Worm (Caenorhabditis elegans) whole organism, young adult: Measurements from ENCODE around the gene F13B12.4.

ENCODE experiments used
- D2030.7 ChIP-seq: fragments of 200-800 bp; sonication (Bioruptor generic); IDR thresholded peaks from 2 replicates; pipeline ENCODE4 v1.3.6; 2022; ENCODE audit warnings: missing genetic modification reagents, missing genetic modification characterization, missing compliant biosample characterization
- F10E7.11 ChIP-seq: sonication (generic microtip); optimal IDR thresholded peaks from 2 replicates; lab custom pipeline; 2017; ENCODE audit warnings: mild to moderate bottlenecking, missing genetic modification characterization, moderate library complexity, missing compliant biosample characterization
- F23B12.7 ChIP-seq: sonication (generic microtip); optimal IDR thresholded peaks from 2 replicates; lab custom pipeline; 2017; ENCODE audit warnings: missing genetic modification characterization, mild to moderate bottlenecking, missing compliant biosample characterization, antibody characterized with exemption, moderate library complexity; ENCODE audit not compliant: insufficient read depth
- ama-1 ChIP-seq, 3 experiments: fragments of 150-350 bp in 1 of 3; sonication (generic microtip) in 2 of 3; optimal IDR thresholded peaks; 2 replicates each; lab custom pipeline; 2014 to 2018; ENCODE audit warnings: missing biosample characterization in 2 of 3, missing genetic modification characterization in 2 of 3, missing genetic modification reagents in 2 of 3
- ceh-79 ChIP-seq: sonication (generic microtip); optimal IDR thresholded peaks from 2 replicates; lab custom pipeline; 2017; ENCODE audit warnings: mild to moderate bottlenecking, missing genetic modification characterization, missing compliant biosample characterization
- hmg-1.2 ChIP-seq: fragments of 200-800 bp; sonication (Bioruptor generic); IDR thresholded peaks from 2 replicates; pipeline ENCODE4 v1.3.6; 2022; ENCODE audit warnings: missing genetic modification reagents, missing genetic modification characterization, missing compliant biosample characterization
- nhr-90 ChIP-seq: sonication (generic microtip); optimal IDR thresholded peaks from 2 replicates; lab custom pipeline; 2016; ENCODE audit warnings: missing genotype, mild to moderate bottlenecking, missing genetic modification characterization, missing compliant biosample characterization
- pbrm-1 ChIP-seq: fragments of 200-800 bp; sonication (Bioruptor generic); IDR thresholded peaks from 2 replicates; pipeline ENCODE4 v1.3.6; 2022; ENCODE audit warnings: missing genetic modification reagents, missing genetic modification characterization, missing compliant biosample characterization
- repo-1 ChIP-seq: sonication (generic microtip); optimal IDR thresholded peaks from 2 replicates; lab custom pipeline; 2017; ENCODE audit warnings: mild to moderate bottlenecking, missing genetic modification characterization, missing compliant biosample characterization
- rpc-1 ChIP-seq, 2 experiments: fragments of 150-350 bp in 1 of 2; sonication (generic microtip) in 1 of 2; optimal IDR thresholded peaks; 2 replicates each; lab custom pipeline; 2014 to 2018; ENCODE audit warnings: missing biosample characterization in 1 of 2, missing genetic modification characterization in 1 of 2, missing genetic modification reagents in 1 of 2, missing genotype in 1 of 2
- sea-2 ChIP-seq: fragments of 200-800 bp; sonication (Bioruptor generic); IDR thresholded peaks from 2 replicates; pipeline ENCODE4 v1.3.6; 2022; ENCODE audit warnings: missing genetic modification characterization, missing compliant biosample characterization
- snpc-1.3 ChIP-seq: sonication (generic microtip); optimal IDR thresholded peaks from 2 replicates; lab custom pipeline; 2017; ENCODE audit warnings: missing genetic modification characterization, mild to moderate bottlenecking, missing compliant biosample characterization, antibody characterized with exemption, moderate library complexity, missing genotype, missing genetic modification reagents; ENCODE audit not compliant: insufficient read depth
- somi-1 ChIP-seq: fragments of 200-800 bp; sonication (Bioruptor generic); optimal IDR thresholded peaks from 2 replicates; lab custom pipeline; 2018; ENCODE audit warnings: mild to moderate bottlenecking, missing genetic modification characterization, missing compliant biosample characterization
- unc-62 ChIP-seq: fragments of 150-350 bp; optimal IDR thresholded peaks from 2 replicates; lab custom pipeline; 2014; ENCODE audit warnings: missing biosample characterization, missing genetic modification reagents, missing genetic modification characterization

- no peak for TF ChIP-seq repo-1 (tag; lab: Kevin White, UChicago)
- no peak for TF ChIP-seq sea-2
- no peak for TF ChIP-seq ceh-79 (tag; lab: Kevin White, UChicago)
- TF ChIP-seq F23B12.7 (tag; lab: Kevin White, UChicago), result no peak
- TF ChIP-seq F10E7.11 (tag; lab: Kevin White, UChicago), result no peak
- TF ChIP-seq nhr-90 (tag; lab: Kevin White, UChicago), result no peak
- no peak for TF ChIP-seq ama-1 (optimal IDR thresholded peaks at IDR 0.05; lab: Kevin White, UChicago)
- TF ChIP-seq ama-1 (GFP tag; optimal IDR thresholded peaks at IDR 0.05; lab: Kevin White, UChicago), result no peak
- TF ChIP-seq snpc-1.3, result no peak
- TF ChIP-seq hmg-1.2 (GFP tag; lab: Robert Waterston, UW), result peak; percentile 59; the same call in 1 of the 2 replicates
- TF ChIP-seq rpc-1 (optimal IDR thresholded peaks at IDR 0.05; lab: Kevin White, UChicago), result no peak
- TF ChIP-seq rpc-1 (tag; optimal IDR thresholded peaks at IDR 0.05; lab: Kevin White, UChicago), result no peak
- no peak for TF ChIP-seq D2030.7
- peak; percentile 8; the same call in 1 of the 2 replicates for TF ChIP-seq pbrm-1 (GFP tag; lab: Robert Waterston, UW)
- peak; percentile 58 for TF ChIP-seq somi-1 (GFP tag; lab: Kevin White, UChicago)
- no peak for TF ChIP-seq unc-62 (GFP tag; lab: Kevin White, UChicago)
These were observed 46.3 kb downstream of the F13B12.4 start, which contains the start of gene gpa-7 for ce11 chrIV:10403193-10404058.
